Fruit fly (Drosophila melanogaster) whole organism, embryonic: ENCODE measurements around the gene CG43078.

Experiments
- CG10959 ChIP-seq: fragments of 200-800 bp; sonication (Bioruptor generic); IDR thresholded peaks from 2 replicates; pipeline ENCODE4 v1.3.6; 2022; ENCODE audit warnings: missing biosample characterization, missing genetic modification characterization
- CG12071 ChIP-seq: fragments of 200-800 bp; sonication (Bioruptor generic); optimal IDR thresholded peaks from 3 replicates; lab custom pipeline; 2018; ENCODE audit warnings: missing biosample characterization, mild to moderate bottlenecking, missing genetic modification characterization
- CG13624 ChIP-seq: fragments of 200-800 bp; sonication (Bioruptor generic); optimal IDR thresholded peaks from 2 replicates; lab custom pipeline; 2016; ENCODE audit warnings: missing biosample characterization, missing genetic modification characterization
- CG15479 ChIP-seq: fragments of 200-800 bp; sonication (Bioruptor generic); optimal IDR thresholded peaks from 3 replicates; lab custom pipeline; 2019; ENCODE audit warnings: missing biosample characterization, mild to moderate bottlenecking, missing genetic modification characterization, moderate library complexity
- CG1602 ChIP-seq: fragments of 200-800 bp; sonication (Bioruptor generic); optimal IDR thresholded peaks from 3 replicates; lab custom pipeline; 2016; ENCODE audit warnings: missing biosample characterization, missing genetic modification characterization
- CG17385 ChIP-seq: fragments of 200-800 bp; sonication (Bioruptor generic); optimal IDR thresholded peaks from 3 replicates; lab custom pipeline; 2018; ENCODE audit warnings: missing biosample characterization, mild to moderate bottlenecking, missing genetic modification characterization
- CG17912 ChIP-seq: fragments of 200-800 bp; sonication (Bioruptor generic); optimal IDR thresholded peaks from 2 replicates; lab custom pipeline; 2018; ENCODE audit warnings: missing biosample characterization, mild to moderate bottlenecking, missing genetic modification characterization
- CG18599 ChIP-seq: fragments of 200-800 bp; sonication (Bioruptor generic); optimal IDR thresholded peaks from 3 replicates; lab custom pipeline; 2017; ENCODE audit warnings: missing biosample characterization, missing genetic modification characterization, mild to moderate bottlenecking, moderate library complexity, missing genetic modification reagents
- CG18764 ChIP-seq: fragments of 200-800 bp; sonication (Bioruptor generic); optimal IDR thresholded peaks from 3 replicates; lab custom pipeline; 2016; ENCODE audit warnings: missing biosample characterization, missing genetic modification characterization
- CG31441 ChIP-seq: fragments of 200-800 bp; sonication (Bioruptor generic); IDR thresholded peaks from 2 replicates; pipeline ENCODE4 v1.3.6; 2022; ENCODE audit warnings: missing biosample characterization, missing genetic modification characterization
- CG42726 ChIP-seq: fragments of 200-800 bp; sonication (Bioruptor generic); IDR thresholded peaks from 2 replicates; pipeline ENCODE4 v1.3.6; 2022; ENCODE audit warnings: missing biosample characterization, missing genetic modification characterization; ENCODE audit not compliant: partially characterized antibody
- CG4282 ChIP-seq: fragments of 200-800 bp; sonication (Bioruptor generic); optimal IDR thresholded peaks from 2 replicates; lab custom pipeline; 2016; ENCODE audit warnings: missing biosample characterization, missing genetic modification characterization
- CG4360 ChIP-seq: fragments of 200-800 bp; sonication (Bioruptor generic); IDR thresholded peaks from 2 replicates; pipeline ENCODE4 v1.3.6; 2022; ENCODE audit warnings: missing biosample characterization, missing genetic modification characterization
- CG4707 ChIP-seq: fragments of 200-800 bp; sonication (Bioruptor generic); optimal IDR thresholded peaks from 2 replicates; lab custom pipeline; 2018; ENCODE audit warnings: missing biosample characterization, mild to moderate bottlenecking, missing genetic modification characterization, moderate library complexity
- CG6254 ChIP-seq: fragments of 200-800 bp; sonication (Bioruptor generic); optimal IDR thresholded peaks from 3 replicates; lab custom pipeline; 2017; ENCODE audit warnings: mild to moderate bottlenecking, missing biosample characterization, missing genetic modification reagents, missing genetic modification characterization
- CG6272 ChIP-seq: fragments of 200-800 bp; sonication (Bioruptor generic); IDR thresholded peaks from 2 replicates; pipeline ENCODE4 v1.3.6; 2022; ENCODE audit warnings: missing biosample characterization, missing genetic modification characterization
- CG7372 ChIP-seq: fragments of 200-800 bp; sonication (Bioruptor generic); IDR thresholded peaks from 2 replicates; pipeline ENCODE4 v1.3.6; 2022; ENCODE audit warnings: missing biosample characterization, missing genetic modification characterization
- CG7556 ChIP-seq: fragments of 200-800 bp; sonication (Bioruptor generic); optimal IDR thresholded peaks from 2 replicates; lab custom pipeline; 2017; ENCODE audit warnings: missing biosample characterization, mild to moderate bottlenecking, missing genetic modification characterization
- CTCF ChIP-seq: fragments of 200-800 bp; sonication (Bioruptor generic); optimal IDR thresholded peaks from 2 replicates; lab custom pipeline; 2017; ENCODE audit warnings: missing biosample characterization, mild to moderate bottlenecking, missing genetic modification characterization, moderate library complexity
- D19A ChIP-seq: fragments of 200-800 bp; optimal IDR thresholded peaks from 3 replicates; lab custom pipeline; 2019; ENCODE audit warnings: missing biosample characterization, mild to moderate bottlenecking, missing genetic modification characterization, moderate library complexity
- Dfd ChIP-seq, 2 experiments: fragments of >200 bp; optimal IDR thresholded peaks; 2 replicates each; lab custom pipeline; 2017; ENCODE audit warnings: missing biosample characterization in 2 of 2, missing genetic modification characterization in 2 of 2
- H15 ChIP-seq: fragments of 200-800 bp; sonication (Bioruptor generic); IDR thresholded peaks from 3 replicates; pipeline ENCODE4 v1.3.6; 2022; ENCODE audit warnings: missing biosample characterization, missing genetic modification characterization
- HLH3B ChIP-seq: fragments of 200-800 bp; sonication (Bioruptor generic); IDR thresholded peaks from 2 replicates; pipeline ENCODE4 v1.3.6; 2022; ENCODE audit warnings: missing biosample characterization, missing genetic modification characterization
- HLHmδ ChIP-seq: fragments of 200-800 bp; sonication (Bioruptor generic); optimal IDR thresholded peaks from 2 replicates; lab custom pipeline; 2018; ENCODE audit warnings: missing biosample characterization, mild to moderate bottlenecking, missing genetic modification characterization, moderate library complexity
- Hand ChIP-seq: fragments of 200-800 bp; sonication (Bioruptor generic); optimal IDR thresholded peaks from 2 replicates; lab custom pipeline; 2017; ENCODE audit warnings: mild to moderate bottlenecking, missing biosample characterization, missing genetic modification reagents, missing genetic modification characterization
- Lim3 ChIP-seq: fragments of 200-800 bp; sonication (Bioruptor generic); IDR thresholded peaks from 2 replicates; pipeline ENCODE4 v1.3.6; 2022; ENCODE audit warnings: missing biosample characterization, missing genetic modification characterization
- Neu2 ChIP-seq: fragments of 200-800 bp; sonication (Bioruptor generic); optimal IDR thresholded peaks from 3 replicates; lab custom pipeline; 2016; ENCODE audit warnings: missing biosample characterization, missing genetic modification characterization, borderline replicate concordance
- Opbp ChIP-seq: fragments of 200-800 bp; sonication (Bioruptor generic); IDR thresholded peaks from 3 replicates; pipeline ENCODE4 v1.3.6; 2022; ENCODE audit warnings: missing biosample characterization, missing genetic modification characterization; ENCODE audit not compliant: partially characterized antibody
- ab ChIP-seq: fragments of 200-800 bp; sonication (Bioruptor generic); optimal IDR thresholded peaks from 2 replicates; lab custom pipeline; 2016; ENCODE audit warnings: missing biosample characterization, missing genetic modification characterization
- abd-A ChIP-seq: fragments of 200-800 bp; sonication (Bioruptor generic); optimal IDR thresholded peaks from 3 replicates; lab custom pipeline; 2019; ENCODE audit warnings: missing biosample characterization, mild to moderate bottlenecking, missing genetic modification characterization, moderate library complexity
- amos ChIP-seq: fragments of 200-800 bp; sonication (Bioruptor generic); IDR thresholded peaks from 2 replicates; pipeline ENCODE4 v1.3.6; 2022; ENCODE audit warnings: missing biosample characterization, missing genetic modification characterization; ENCODE audit not compliant: partially characterized antibody
- bigmax ChIP-seq: fragments of 200-800 bp; sonication (Bioruptor generic); optimal IDR thresholded peaks from 2 replicates; lab custom pipeline; 2018; ENCODE audit warnings: missing biosample characterization, mild to moderate bottlenecking, missing genetic modification characterization
- chm ChIP-seq: fragments of 200-800 bp; sonication (Bioruptor generic); IDR thresholded peaks from 2 replicates; pipeline ENCODE4 v1.3.6; 2022; ENCODE audit warnings: missing biosample characterization, missing genetic modification characterization
- disco-r ChIP-seq: fragments of 200-800 bp; sonication (Bioruptor generic); optimal IDR thresholded peaks from 2 replicates; lab custom pipeline; 2016; ENCODE audit warnings: missing biosample characterization, missing genetic modification characterization
- fu2 ChIP-seq: fragments of 200-800 bp; sonication (Bioruptor generic); optimal IDR thresholded peaks from 2 replicates; lab custom pipeline; 2016; ENCODE audit warnings: missing biosample characterization, missing genetic modification characterization
- grn ChIP-seq: fragments of 200-800 bp; sonication (Bioruptor generic); optimal IDR thresholded peaks from 3 replicates; lab custom pipeline; 2017; ENCODE audit warnings: missing biosample characterization, missing genetic modification characterization
- her ChIP-seq: fragments of 200-800 bp; sonication (Bioruptor generic); optimal IDR thresholded peaks from 2 replicates; lab custom pipeline; 2016; ENCODE audit warnings: missing biosample characterization, missing genetic modification characterization
- inv ChIP-seq: fragments of 200-800 bp; sonication (Bioruptor generic); IDR thresholded peaks from 2 replicates; pipeline ENCODE4 v1.3.6; 2022; ENCODE audit warnings: missing biosample characterization, missing genetic modification characterization; ENCODE audit not compliant: partially characterized antibody
- jing ChIP-seq: fragments of 200-800 bp; sonication (Bioruptor generic); optimal IDR thresholded peaks from 2 replicates; lab custom pipeline; 2018; ENCODE audit warnings: missing biosample characterization, mild to moderate bottlenecking, missing genetic modification characterization
- ken ChIP-seq: fragments of 200-800 bp; sonication (Bioruptor generic); IDR thresholded peaks from 3 replicates; pipeline ENCODE4 v1.3.6; 2022; ENCODE audit warnings: missing biosample characterization, missing genetic modification characterization
- lilli ChIP-seq: fragments of 200-800 bp; sonication (Bioruptor generic); optimal IDR thresholded peaks from 3 replicates; lab custom pipeline; 2016; ENCODE audit warnings: missing biosample characterization, missing genetic modification characterization
- luna ChIP-seq: fragments of 200-800 bp; sonication (Bioruptor generic); optimal IDR thresholded peaks from 2 replicates; lab custom pipeline; 2016; ENCODE audit warnings: missing biosample characterization, missing genetic modification characterization
- sd ChIP-seq: fragments of 200-800 bp; sonication (Bioruptor generic); optimal IDR thresholded peaks from 3 replicates; lab custom pipeline; 2018; ENCODE audit warnings: missing biosample characterization, mild to moderate bottlenecking, missing genetic modification characterization, moderate library complexity
- sr ChIP-seq: fragments of 200-800 bp; sonication (Bioruptor generic); IDR thresholded peaks from 3 replicates; pipeline ENCODE4 v1.3.6; 2022; ENCODE audit warnings: missing biosample characterization, missing genetic modification characterization
- stc ChIP-seq: fragments of 200-800 bp; sonication (Bioruptor generic); IDR thresholded peaks from 2 replicates; pipeline ENCODE4 v1.3.6; 2022; ENCODE audit warnings: missing biosample characterization, missing genetic modification characterization
- tin ChIP-seq: fragments of 200-800 bp; sonication (Bioruptor generic); optimal IDR thresholded peaks from 3 replicates; lab custom pipeline; 2016; ENCODE audit warnings: missing biosample characterization, missing genetic modification characterization
- tll ChIP-seq, 2 experiments: fragments of 200-800 bp in 1 of 2; fragments of >200 bp in 1 of 2; sonication (Bioruptor generic) in 1 of 2; optimal IDR thresholded peaks; 2 replicates each; lab custom pipeline; 2017 to 2019; ENCODE audit warnings: missing biosample characterization in 2 of 2, missing genetic modification characterization in 2 of 2, mild to moderate bottlenecking in 1 of 2, moderate library complexity in 1 of 2
- tx ChIP-seq: fragments of 200-800 bp; sonication (Bioruptor generic); optimal IDR thresholded peaks from 2 replicates; lab custom pipeline; 2016; ENCODE audit warnings: missing biosample characterization, missing genetic modification characterization

CG43078 gene

dm6 chr3L:8547104-8547523, 29.5 kb upstream of the CG43078 start (continued):
- TF ChIP-seq ken (GFP tag; lab: Robert Waterston, UW) (peak; percentile 66; the same call in 2 of the 3 replicates), HLHmδ (no peak), CG6254 (GFP tag; lab: Kevin White, UChicago) (peak; percentile 79), D19A (tag; lab: Kevin White, UChicago) (peak; percentile 80), Opbp (GFP tag; lab: Robert Waterston, UW) (no peak), CG7556 (peak; percentile 93), CG18599 (GFP tag; lab: Kevin White, UChicago) (peak; percentile 92), Neu2 (no peak), CG17385 (GFP tag; lab: Kevin White, UChicago) (peak; percentile 87), tin (GFP tag; lab: Kevin White, UChicago) (peak; percentile 81), Hand (GFP tag; lab: Kevin White, UChicago) (peak; percentile 59), CG12071 (GFP tag; lab: Kevin White, UChicago) (peak; percentile 83), jing (GFP tag; lab: Kevin White, UChicago) (peak; percentile 69), lilli (peak; percentile 88), abd-A (tag; lab: Kevin White, UChicago) (peak; percentile 38), CG4707 (GFP tag; lab: Kevin White, UChicago) (peak; percentile 41), CG42726 (GFP tag; lab: Robert Waterston, UW) (no peak), ab (GFP tag; lab: Kevin White, UChicago) (peak; percentile 13), her (GFP tag; lab: Kevin White, UChicago) (peak; percentile 53), chm (GFP tag; lab: Robert Waterston, UW) (peak; percentile 33; the same call in 1 of the 2 replicates), CG18764 (peak; percentile 58), tx (peak; percentile 59), CG4360 (GFP tag; lab: Robert Waterston, UW) (peak; percentile 37; the same call in 1 of the 2 replicates), CG31441 (peak; percentile 88), amos (GFP tag; lab: Robert Waterston, UW) (no peak), fu2 (GFP tag; lab: Kevin White, UChicago) (peak; percentile 61), CG10959 (GFP tag; lab: Robert Waterston, UW) (0 out of 2 replicates have a peak, but pooled peaks have one; percentile 27), Dfd (GFP tag; optimal IDR thresholded peaks at IDR 0.05; lab: Kevin White, UChicago) (no peak), Lim3 (GFP tag; lab: Robert Waterston, UW) (peak; percentile 50; the same call in 1 of the 2 replicates), CG15479 (GFP tag; lab: Kevin White, UChicago) (no peak), CG13624 (peak; percentile 78), sr (no peak), H15 (peak; percentile 78), disco-r (GFP tag; lab: Kevin White, UChicago) (peak; percentile 62), luna (GFP tag; lab: Kevin White, UChicago) (peak; percentile 46), CG4282 (GFP tag; lab: Kevin White, UChicago) (peak; percentile 45), CG17912 (GFP tag; lab: Kevin White, UChicago) (peak; percentile 55), CG7372 (GFP tag; lab: Robert Waterston, UW) (peak; percentile 90), sd (tag; lab: Kevin White, UChicago) (peak; percentile 67), HLH3B (GFP tag; lab: Robert Waterston, UW) (peak; percentile 78), inv (GFP tag; lab: Robert Waterston, UW) (no peak), grn (GFP tag; lab: Kevin White, UChicago) (peak; percentile 22), tll (GFP tag; optimal IDR thresholded peaks at IDR 0.05; lab: Kevin White, UChicago) (no peak), stc (GFP tag; lab: Robert Waterston, UW) (peak; percentile 77), bigmax (no peak), CG6272 (GFP tag; lab: Robert Waterston, UW) (peak; percentile 62), CG1602 (GFP tag; lab: Kevin White, UChicago) (peak; percentile 71), CTCF (peak; percentile 40)
